Worm (Caenorhabditis elegans) whole organism, L1 larva: ENCODE results near the gene F21H7.3.

ENCODE experiments used
- ceh-82 ChIP-seq, 3 experiments: fragments of 150-350 bp in 1 of 3; sonication (generic microtip) in 2 of 3; optimal IDR thresholded peaks; 2 replicates each; lab custom pipeline; 2014 to 2017; ENCODE audit warnings: missing biosample characterization in 3 of 3, missing genetic modification characterization in 3 of 3
- dpl-1 ChIP-seq, 3 experiments: fragments of 150-350 bp in 2 of 3; sonication (generic microtip) in 1 of 3; optimal IDR thresholded peaks; 2 replicates each; lab custom pipeline; 2014 to 2017; ENCODE audit warnings: missing biosample characterization in 3 of 3, missing genetic modification characterization in 3 of 3, missing genetic modification reagents in 3 of 3
- egl-27 ChIP-seq, 2 experiments: fragments of 150-350 bp in 1 of 2; sonication (generic microtip); optimal IDR thresholded peaks; 3 replicates each; lab custom pipeline; 2017 to 2018; ENCODE audit warnings: missing biosample characterization in 2 of 2, missing genetic modification characterization in 2 of 2, missing genetic modification reagents in 2 of 2
- fos-1 ChIP-seq: fragments of 150-350 bp; optimal IDR thresholded peaks from 2 replicates; lab custom pipeline; 2014; ENCODE audit warnings: missing biosample characterization, missing genetic modification characterization
- hlh-4 ChIP-seq: sonication (generic microtip); optimal IDR thresholded peaks from 2 replicates; lab custom pipeline; 2016; ENCODE audit warnings: mild to moderate bottlenecking, missing genetic modification characterization, missing compliant biosample characterization
- mef-2 ChIP-seq: fragments of 150-350 bp; optimal IDR thresholded peaks from 2 replicates; lab custom pipeline; 2014; ENCODE audit warnings: missing biosample characterization, missing genetic modification characterization
- nhr-76 ChIP-seq: sonication (generic microtip); optimal IDR thresholded peaks from 2 replicates; lab custom pipeline; 2017; ENCODE audit warnings: missing biosample characterization, missing genetic modification characterization
- nhr-77 ChIP-seq: fragments of 150-350 bp; optimal IDR thresholded peaks from 2 replicates; lab custom pipeline; 2014; ENCODE audit warnings: missing biosample characterization, missing genetic modification characterization
- nhr-90 ChIP-seq: sonication (generic microtip); optimal IDR thresholded peaks from 2 replicates; lab custom pipeline; 2016; ENCODE audit warnings: mild to moderate bottlenecking, missing genetic modification characterization, missing compliant biosample characterization; ENCODE audit not compliant: poor library complexity
- pqm-1 ChIP-seq: sonication (generic microtip); optimal IDR thresholded peaks from 3 replicates; lab custom pipeline; 2017; ENCODE audit warnings: missing biosample characterization, missing genetic modification characterization
- swsn-7 ChIP-seq: sonication (generic microtip); optimal IDR thresholded peaks from 2 replicates; lab custom pipeline; 2016; ENCODE audit warnings: missing genetic modification characterization, missing compliant biosample characterization
- zag-1 ChIP-seq: fragments of 150-350 bp; optimal IDR thresholded peaks from 2 replicates; lab custom pipeline; 2014; ENCODE audit warnings: missing biosample characterization, missing genetic modification characterization

ce11 chrV:16195379-16195778 is 39.7 kb downstream of the F21H7.3 start, which contains the start of gene rabr-3:
- TF ChIP-seq hlh-4 (no peak), nhr-76 (tag; lab: Kevin White, UChicago) (no peak), ceh-82 (tag; optimal IDR thresholded peaks at IDR 0.05; lab: Kevin White, UChicago) (no peak), egl-27 (tag; optimal IDR thresholded peaks at IDR 0.05; lab: Kevin White, UChicago) (no peak), swsn-7 (tag; lab: Kevin White, UChicago) (no peak), nhr-90 (tag; lab: Kevin White, UChicago) (no peak), nhr-77 (tag; lab: Kevin White, UChicago) (no peak), mef-2 (tag; lab: Kevin White, UChicago) (no peak), pqm-1 (no peak), dpl-1 (GFP tag; optimal IDR thresholded peaks at IDR 0.05; lab: Kevin White, UChicago) (no peak), fos-1 (tag; lab: Kevin White, UChicago) (no peak), zag-1 (no peak)
